Fruit fly (Drosophila melanogaster): Measurements from ENCODE around the gene CG33267.
A peak's percentile ranks its signal among the peaks of the same experiment; 100 is the strongest.

DNA sequence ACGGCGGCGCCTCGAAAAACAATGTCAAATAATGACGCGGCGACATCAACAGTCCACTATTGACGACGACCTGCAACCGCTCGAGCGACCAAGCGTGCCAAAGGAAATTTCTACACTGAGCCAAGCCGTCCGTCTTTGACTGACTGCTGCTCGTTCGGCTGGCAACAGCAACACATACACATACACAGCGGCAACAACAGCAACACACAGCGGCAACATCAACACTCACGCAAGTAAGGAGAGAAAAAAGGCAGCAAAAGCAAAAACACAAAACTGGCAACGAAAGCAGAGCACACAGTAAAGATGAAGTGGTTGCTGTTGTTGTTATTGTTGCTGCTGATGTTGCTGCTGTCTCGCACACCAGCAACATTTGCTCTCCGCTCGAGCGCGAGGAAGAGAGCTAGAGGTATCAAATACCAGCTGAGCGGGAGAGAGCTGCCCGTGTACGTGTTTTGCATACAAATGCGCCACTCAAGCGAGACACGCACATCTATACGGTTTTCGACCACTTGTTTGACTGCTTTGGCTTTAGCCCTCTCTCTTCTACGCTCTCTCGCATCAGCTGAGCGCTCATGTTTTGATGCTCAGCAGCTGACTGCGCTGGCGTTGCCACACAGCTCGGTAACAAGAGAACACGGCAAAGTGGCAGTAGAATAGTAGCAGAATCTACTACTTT lies 11.1 kb upstream of the CG33267 start:
- TF ChIP-seq pan (optimal IDR thresholded peaks at IDR 0.05) (no peak), usp (GFP tag; optimal IDR thresholded peaks at IDR 0.05) (no peak), CG8478 (optimal IDR thresholded peaks at IDR 0.05) (peak; percentile 56), psq (optimal IDR thresholded peaks at IDR 0.05) (no peak), Dll (optimal IDR thresholded peaks at IDR 0.05) (peak; percentile 98)

All from whole organism.